Worm (Caenorhabditis elegans): ENCODE results near the gene rfk-1.

rfk-1 gene

DNA sequence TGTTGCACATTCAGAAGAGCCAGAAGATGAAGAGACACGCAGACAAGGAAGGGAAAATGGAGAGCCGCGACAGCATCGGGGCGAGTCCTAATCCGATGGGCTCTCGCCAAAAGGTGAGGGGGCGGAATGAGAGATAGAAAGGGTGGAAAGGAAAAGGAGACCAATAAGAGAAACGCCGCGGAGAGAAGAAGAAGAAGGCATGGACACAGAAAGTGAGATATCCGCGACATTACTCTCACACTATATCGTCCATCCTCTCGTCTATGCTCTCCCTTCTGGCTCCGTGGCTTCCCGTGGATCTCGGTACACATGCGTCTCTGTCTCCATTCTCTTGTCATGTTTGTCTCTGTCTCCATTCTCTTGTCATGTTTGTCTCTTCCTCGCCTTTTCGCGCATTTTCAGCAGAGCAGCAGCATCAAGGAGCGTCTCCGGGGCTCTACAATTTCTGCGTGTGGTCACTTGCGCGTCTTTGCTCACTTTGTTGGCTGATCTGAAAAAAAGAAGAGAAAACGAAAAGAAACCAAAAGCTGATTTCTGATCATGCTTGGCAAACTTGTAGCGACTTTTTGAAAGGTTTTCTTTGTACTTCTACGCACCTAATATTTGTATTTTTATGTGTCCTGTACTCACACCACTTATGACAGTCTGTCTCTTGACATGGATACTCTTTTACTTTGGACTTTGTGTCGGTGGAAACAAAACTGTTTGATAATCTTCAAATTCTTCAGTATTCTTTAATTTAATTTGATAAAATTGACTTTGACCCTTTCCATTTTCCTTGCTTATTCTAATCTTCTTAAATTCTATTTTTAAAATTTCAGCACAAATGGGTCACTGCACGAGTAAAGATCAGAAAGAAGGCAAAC is 5.9 kb downstream of the rfk-1 start, which contains the start of gene gpa-7:
Gene gpa-7 (plus strand): TSS at position 816 of the 866 bp plus-strand sequence.
- TF ChIP-seq che-1 (tag; optimal IDR thresholded peaks at IDR 0.05) (no peak), ref-2 (tag; optimal IDR thresholded peaks at IDR 0.05) (peak; percentile 71), syd-9 (tag; optimal IDR thresholded peaks at IDR 0.05) (peak; percentile 37), F13H6.1 (tag; optimal IDR thresholded peaks at IDR 0.05) (peak; percentile 63), sdc-2 (tag; optimal IDR thresholded peaks at IDR 0.05) (peak; percentile 39), ceh-14 (tag; optimal IDR thresholded peaks at IDR 0.05) (peak; percentile 75), lim-6 (tag; optimal IDR thresholded peaks at IDR 0.05) (peak; percentile 15), unc-3 (GFP tag; conservative IDR thresholded peaks at IDR 0.05) (no peak; the same call in 1 of the 2 replicates), unc-3 (tag; optimal IDR thresholded peaks at IDR 0.05) (peak; percentile 50), hlh-8 (tag; optimal IDR thresholded peaks at IDR 0.05) (peak; percentile 33), elt-4 (tag; optimal IDR thresholded peaks at IDR 0.05) (no peak), rnt-1 (tag; optimal IDR thresholded peaks at IDR 0.05) (peak; percentile 44), ceh-18 (tag; optimal IDR thresholded peaks at IDR 0.05) (peak; percentile 88), fax-1 (tag; optimal IDR thresholded peaks at IDR 0.05) (peak; percentile 68), hlh-6 (tag; optimal IDR thresholded peaks at IDR 0.05) (peak; percentile 10), elt-2 (tag; optimal IDR thresholded peaks at IDR 0.05) (no peak), sox-4 (tag; optimal IDR thresholded peaks at IDR 0.05) (no peak), ceh-31 (tag; optimal IDR thresholded peaks at IDR 0.05) (peak; percentile 88), hlh-30 (tag; optimal IDR thresholded peaks at IDR 0.05; ENCODE audit: insufficient read depth) (no peak), ceh-34 (tag; optimal IDR thresholded peaks at IDR 0.05) (peak; percentile 82), ceh-45 (GFP tag; IDR thresholded peaks at IDR 0.05) (no peak), tbx-2 (tag; optimal IDR thresholded peaks at IDR 0.05) (peak; percentile 83), pros-1 (tag; optimal IDR thresholded peaks at IDR 0.05) (peak; percentile 26), pat-9 (tag; optimal IDR thresholded peaks at IDR 0.05) (peak; percentile 35), fkh-10 (GFP tag; optimal IDR thresholded peaks at IDR 0.05) (peak; percentile 53), unc-55 (GFP tag; optimal IDR thresholded peaks at IDR 0.05) (peak; percentile 54), nfya-1 (tag; optimal IDR thresholded peaks at IDR 0.05) (peak; percentile 86), unc-42 (tag; optimal IDR thresholded peaks at IDR 0.05) (peak; percentile 86), ceh-2 (tag; optimal IDR thresholded peaks at IDR 0.05) (no peak), C38D4.7 (GFP tag; optimal IDR thresholded peaks at IDR 0.05) (no peak), ceh-19 (GFP tag; optimal IDR thresholded peaks at IDR 0.05) (peak; percentile 74), nhr-232 (tag; optimal IDR thresholded peaks at IDR 0.05) (no peak), pag-3 (tag; optimal IDR thresholded peaks at IDR 0.05; ENCODE audit: borderline replicate concordance) (no peak), mec-3 (tag; optimal IDR thresholded peaks at IDR 0.05; ENCODE audit: borderline replicate concordance) (peak; percentile 3), unc-86 (tag; optimal IDR thresholded peaks at IDR 0.05) (peak; percentile 22), C08G9.2 (tag; optimal IDR thresholded peaks at IDR 0.05) (peak; percentile 44)

DNA sequence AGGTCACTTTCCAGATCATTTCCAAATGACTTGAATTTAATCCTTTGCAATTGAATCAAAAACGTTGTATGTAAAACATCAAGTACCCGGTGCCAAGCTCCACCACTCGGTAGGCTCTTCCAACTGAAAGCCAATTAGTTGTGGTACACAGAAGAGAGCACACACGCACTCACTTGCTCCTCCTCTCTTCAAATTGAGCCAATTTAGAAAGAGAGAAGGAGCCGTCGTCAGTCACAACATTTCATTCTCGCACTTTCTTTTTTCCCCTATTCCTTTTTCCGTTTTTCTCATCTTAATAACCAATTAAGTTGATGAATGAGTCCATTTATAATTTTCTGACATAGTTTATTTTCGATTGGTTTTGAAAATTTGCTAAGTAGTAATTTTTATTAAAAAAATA is 11.0 kb downstream of the rfk-1 start:
- TF ChIP-seq nfya-1 (tag; optimal IDR thresholded peaks at IDR 0.05) = peak; percentile 0
- no peak for TF ChIP-seq gmeb-2 (tag; optimal IDR thresholded peaks at IDR 0.05)
- peak; percentile 69 for TF ChIP-seq unc-42 (tag; optimal IDR thresholded peaks at IDR 0.05)
- TF ChIP-seq ceh-31 (tag; optimal IDR thresholded peaks at IDR 0.05) = peak; percentile 14

DNA sequence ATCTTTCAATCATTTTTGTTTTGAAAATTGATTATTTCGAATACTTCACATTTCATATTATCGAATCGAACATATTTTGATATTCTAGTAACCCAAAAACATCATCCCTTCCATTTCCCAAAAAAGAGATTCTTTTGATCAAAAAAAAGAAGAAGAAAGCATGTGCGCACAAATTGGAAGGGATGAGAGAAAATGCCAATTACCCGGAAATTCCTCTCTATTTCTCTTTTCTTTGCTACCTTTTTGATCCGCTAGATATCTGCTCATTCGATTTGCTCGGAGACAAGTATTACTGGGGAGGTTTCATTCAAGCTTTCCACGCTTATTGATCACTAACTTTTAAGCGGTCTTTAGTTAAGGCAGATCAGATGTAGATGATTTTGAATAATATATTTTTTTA is 12.4 kb downstream of the rfk-1 start:
- TF ChIP-seq unc-42 (tag; optimal IDR thresholded peaks at IDR 0.05) (peak; percentile 80), tbx-7 (tag; optimal IDR thresholded peaks at IDR 0.05) (no peak), ceh-30 (tag; optimal IDR thresholded peaks at IDR 0.05) (no peak), ztf-16 (tag; optimal IDR thresholded peaks at IDR 0.05) (no peak)
